Worm (Caenorhabditis elegans) whole organism, young adult: Measurements from ENCODE around the gene frk-1.

ENCODE experiments used
- B0336.3 ChIP-seq: fragments of 200-800 bp; sonication (Bioruptor generic); IDR thresholded peaks from 2 replicates; pipeline ENCODE4 v1.3.6; 2022; ENCODE audit warnings: missing genetic modification characterization, missing compliant biosample characterization
- C06A6.2 ChIP-seq: fragments of 200-800 bp; sonication (Bioruptor generic); conservative IDR thresholded peaks from 2 replicates; pipeline ENCODE4 v1.3.6; 2022; ENCODE audit warnings: missing genetic modification characterization, missing compliant biosample characterization
- D2030.7 ChIP-seq: fragments of 200-800 bp; sonication (Bioruptor generic); IDR thresholded peaks from 2 replicates; pipeline ENCODE4 v1.3.6; 2022; ENCODE audit warnings: missing genetic modification reagents, missing genetic modification characterization, missing compliant biosample characterization
- F39B2.1 ChIP-seq: fragments of 200-800 bp; sonication (Bioruptor generic); IDR thresholded peaks from 2 replicates; pipeline ENCODE4 v1.3.6; 2022; ENCODE audit warnings: missing genetic modification reagents, missing genetic modification characterization, missing compliant biosample characterization
- F57C9.4 ChIP-seq: sonication (generic microtip); optimal IDR thresholded peaks from 2 replicates; lab custom pipeline; 2017; ENCODE audit warnings: mild to moderate bottlenecking, missing genetic modification characterization, missing compliant biosample characterization
- Y53G8AR.9 ChIP-seq: fragments of 200-800 bp; sonication (Bioruptor generic); conservative IDR thresholded peaks from 2 replicates; pipeline ENCODE4 v1.3.6; 2022; ENCODE audit warnings: missing genetic modification reagents, missing genetic modification characterization, missing compliant biosample characterization
- Y79H2A.3 ChIP-seq: fragments of 200-800 bp; sonication (Bioruptor generic); conservative IDR thresholded peaks from 2 replicates; pipeline ENCODE4 v1.3.6; 2022; ENCODE audit warnings: missing genetic modification reagents, missing genetic modification characterization, missing compliant biosample characterization
- akir-1 ChIP-seq: fragments of 200-800 bp; sonication (Bioruptor generic); optimal IDR thresholded peaks from 2 replicates; lab custom pipeline; 2018; ENCODE audit warnings: mild to moderate bottlenecking, missing genetic modification characterization, moderate library complexity, missing compliant biosample characterization
- ama-1 ChIP-seq, 3 experiments: fragments of 150-350 bp in 1 of 3; sonication (generic microtip) in 2 of 3; optimal IDR thresholded peaks; 2 replicates each; lab custom pipeline; 2014 to 2018; ENCODE audit warnings: missing biosample characterization in 2 of 3, missing genetic modification characterization in 2 of 3, missing genetic modification reagents in 2 of 3
- aptf-3 ChIP-seq: fragments of 200-800 bp; sonication (Bioruptor generic); IDR thresholded peaks from 2 replicates; pipeline ENCODE4 v1.3.6; 2022; ENCODE audit warnings: missing genetic modification characterization, missing compliant biosample characterization
- attf-3 ChIP-seq: fragments of 200-800 bp; sonication (Bioruptor generic); conservative IDR thresholded peaks from 2 replicates; pipeline ENCODE4 v1.3.6; 2022; ENCODE audit warnings: missing genetic modification reagents, missing genetic modification characterization, missing compliant biosample characterization
- bed-2 ChIP-seq: fragments of 200-800 bp; sonication (Bioruptor generic); IDR thresholded peaks from 2 replicates; pipeline ENCODE4 v1.3.6; 2022; ENCODE audit warnings: missing genetic modification reagents, missing genetic modification characterization, missing compliant biosample characterization
- ceh-100 ChIP-seq: fragments of 200-800 bp; sonication (Bioruptor generic); IDR thresholded peaks from 2 replicates; pipeline ENCODE4 v1.3.6; 2022; ENCODE audit warnings: missing genetic modification reagents, missing genetic modification characterization, missing compliant biosample characterization
- ceh-27 ChIP-seq: fragments of 200-800 bp; sonication (Bioruptor generic); optimal IDR thresholded peaks from 2 replicates; lab custom pipeline; 2018; ENCODE audit warnings: mild to moderate bottlenecking, missing genetic modification characterization, moderate library complexity, missing compliant biosample characterization
- ceh-40 ChIP-seq: fragments of 200-800 bp; sonication (Bioruptor generic); IDR thresholded peaks from 2 replicates; pipeline ENCODE4 v1.3.6; 2022; ENCODE audit warnings: missing genetic modification characterization, missing compliant biosample characterization
- dox-1 ChIP-seq: fragments of 200-800 bp; sonication (Bioruptor generic); IDR thresholded peaks from 2 replicates; pipeline ENCODE4 v1.3.6; 2022; ENCODE audit warnings: missing genetic modification reagents, missing genetic modification characterization, missing compliant biosample characterization
- efl-1 ChIP-seq: fragments of 150-350 bp; optimal IDR thresholded peaks from 2 replicates; lab custom pipeline; 2014; ENCODE audit warnings: missing biosample characterization, missing genetic modification reagents, missing genetic modification characterization
- egrh-3 ChIP-seq: fragments of 200-800 bp; sonication (Bioruptor generic); IDR thresholded peaks from 2 replicates; pipeline ENCODE4 v1.3.6; 2022; ENCODE audit warnings: missing genetic modification reagents, missing genetic modification characterization, missing compliant biosample characterization
- ekl-4 ChIP-seq: fragments of 200-800 bp; sonication (Bioruptor generic); IDR thresholded peaks from 2 replicates; pipeline ENCODE4 v1.3.6; 2022; ENCODE audit warnings: missing genetic modification reagents, missing genetic modification characterization, missing compliant biosample characterization
- fkh-3 ChIP-seq: sonication (generic microtip); optimal IDR thresholded peaks from 2 replicates; lab custom pipeline; 2016; ENCODE audit warnings: mild to moderate bottlenecking, missing genetic modification characterization, missing compliant biosample characterization
- hlh-12 ChIP-seq: sonication (generic microtip); optimal IDR thresholded peaks from 2 replicates; lab custom pipeline; 2016; ENCODE audit warnings: missing genetic modification characterization, missing compliant biosample characterization
- hmg-20 ChIP-seq: fragments of 200-800 bp; sonication (Bioruptor generic); IDR thresholded peaks from 2 replicates; pipeline ENCODE4 v1.3.6; 2022; ENCODE audit warnings: missing genetic modification reagents, missing genetic modification characterization, missing compliant biosample characterization
- lin-54 ChIP-seq: fragments of 200-800 bp; sonication (Bioruptor generic); optimal IDR thresholded peaks from 2 replicates; lab custom pipeline; 2018; ENCODE audit warnings: mild to moderate bottlenecking, missing genetic modification characterization, missing compliant biosample characterization
- madf-6 ChIP-seq: fragments of 200-800 bp; sonication (Bioruptor generic); IDR thresholded peaks from 2 replicates; pipeline ENCODE4 v1.3.6; 2022; ENCODE audit warnings: missing genetic modification reagents, missing genetic modification characterization, missing compliant biosample characterization
- madf-8 ChIP-seq: fragments of 200-800 bp; sonication (Bioruptor generic); conservative IDR thresholded peaks from 2 replicates; pipeline ENCODE4 v1.3.6; 2022; ENCODE audit warnings: missing genetic modification reagents, missing genetic modification characterization, missing compliant biosample characterization
- mxl-1 ChIP-seq: sonication (generic microtip); optimal IDR thresholded peaks from 2 replicates; lab custom pipeline; 2016; ENCODE audit warnings: missing genetic modification characterization, missing compliant biosample characterization
- nhr-120 ChIP-seq: fragments of 200-800 bp; sonication (Bioruptor generic); IDR thresholded peaks from 2 replicates; pipeline ENCODE4 v1.3.6; 2022; ENCODE audit warnings: missing genetic modification characterization, missing compliant biosample characterization
- nhr-179 ChIP-seq: sonication (generic microtip); optimal IDR thresholded peaks from 2 replicates; lab custom pipeline; 2016; ENCODE audit warnings: mild to moderate bottlenecking, missing genetic modification characterization, missing compliant biosample characterization
- nhr-27 ChIP-seq: fragments of 200-800 bp; sonication (Bioruptor generic); optimal IDR thresholded peaks from 2 replicates; lab custom pipeline; 2018; ENCODE audit warnings: mild to moderate bottlenecking, missing genetic modification characterization, moderate library complexity, missing compliant biosample characterization
- nhr-90 ChIP-seq: sonication (generic microtip); optimal IDR thresholded peaks from 2 replicates; lab custom pipeline; 2016; ENCODE audit warnings: missing genotype, mild to moderate bottlenecking, missing genetic modification characterization, missing compliant biosample characterization
- rcor-1 ChIP-seq: fragments of 200-800 bp; sonication (Bioruptor generic); IDR thresholded peaks from 2 replicates; pipeline ENCODE4 v1.3.6; 2022; ENCODE audit warnings: missing genetic modification reagents, missing genetic modification characterization, missing compliant biosample characterization
- rpc-1 ChIP-seq, 2 experiments: fragments of 150-350 bp in 1 of 2; sonication (generic microtip) in 1 of 2; optimal IDR thresholded peaks; 2 replicates each; lab custom pipeline; 2014 to 2018; ENCODE audit warnings: missing biosample characterization in 1 of 2, missing genetic modification characterization in 1 of 2, missing genetic modification reagents in 1 of 2, missing genotype in 1 of 2
- snpc-3.4 ChIP-seq: sonication (generic microtip); optimal IDR thresholded peaks from 2 replicates; lab custom pipeline; 2017; ENCODE audit warnings: missing genetic modification characterization, mild to moderate bottlenecking, missing compliant biosample characterization, antibody characterized with exemption, moderate library complexity, missing genotype, missing genetic modification reagents
- somi-1 ChIP-seq: fragments of 200-800 bp; sonication (Bioruptor generic); optimal IDR thresholded peaks from 2 replicates; lab custom pipeline; 2018; ENCODE audit warnings: mild to moderate bottlenecking, missing genetic modification characterization, missing compliant biosample characterization
- unc-62 ChIP-seq: fragments of 150-350 bp; optimal IDR thresholded peaks from 2 replicates; lab custom pipeline; 2014; ENCODE audit warnings: missing biosample characterization, missing genetic modification reagents, missing genetic modification characterization
- ztf-28 ChIP-seq: fragments of 200-800 bp; sonication (Bioruptor generic); IDR thresholded peaks from 2 replicates; pipeline ENCODE4 v1.3.6; 2022; ENCODE audit warnings: missing genetic modification reagents, missing genetic modification characterization, missing compliant biosample characterization
- ztf-3 ChIP-seq: fragments of 200-800 bp; sonication (Bioruptor generic); optimal IDR thresholded peaks from 2 replicates; lab custom pipeline; 2018; ENCODE audit warnings: mild to moderate bottlenecking, missing genetic modification characterization, missing compliant biosample characterization

frk-1 gene

ce11 chrIV:10067541-10067940 is 24.6 kb downstream of the frk-1 start, which contains the start of gene cwn-2:
cwn-2 (plus strand) TSS chrIV:10067816.
- TF ChIP-seq unc-62 (GFP tag; lab: Kevin White, UChicago) = no peak
- TF ChIP-seq ztf-3 (GFP tag; lab: Kevin White, UChicago) = no peak
- no peak for TF ChIP-seq snpc-3.4
- no peak for TF ChIP-seq ceh-40
- no peak for TF ChIP-seq ceh-100
- no peak for TF ChIP-seq ztf-28 (GFP tag; lab: Robert Waterston, UW)
- TF ChIP-seq bed-2 (GFP tag; lab: Robert Waterston, UW) = no peak

ce11 chrIV:10068266-10068665 is 25.3 kb downstream of the frk-1 start:
- TF ChIP-seq fkh-3 (tag; lab: Kevin White, UChicago) = no peak
- TF ChIP-seq dox-1 = no peak
- TF ChIP-seq B0336.3 (GFP tag; lab: Robert Waterston, UW) = no peak

ce11 chrIV:10071121-10071520 is 28.1 kb downstream of the frk-1 start:
- peak; percentile 42 for TF ChIP-seq efl-1 (GFP tag; lab: Kevin White, UChicago)
- peak; percentile 57; the same call in 1 of the 2 replicates for TF ChIP-seq egrh-3 (GFP tag; lab: Robert Waterston, UW)
- peak; percentile 75 for TF ChIP-seq madf-6 (GFP tag; lab: Robert Waterston, UW)
- TF ChIP-seq madf-8 (GFP tag; lab: Robert Waterston, UW) = peak; percentile 38; the same call in 1 of the 2 replicates

DNA sequence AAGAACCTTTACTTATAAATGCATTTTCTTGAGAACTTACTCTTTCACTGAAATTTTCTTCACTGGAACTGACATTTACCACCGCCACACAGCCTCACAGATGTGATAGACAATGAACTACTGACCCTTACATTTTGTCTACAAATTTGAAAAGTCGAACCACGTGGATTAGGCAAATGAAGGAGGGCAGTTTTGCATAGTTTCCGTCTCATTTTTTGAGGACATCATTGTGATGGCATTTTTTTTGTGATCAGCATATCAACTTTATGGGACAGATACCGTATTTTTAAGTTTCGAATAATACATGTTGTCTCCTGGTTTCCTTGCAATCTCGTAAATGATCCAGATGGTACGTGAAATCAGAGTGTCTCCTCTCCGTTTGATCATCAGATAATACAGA is 29.5 kb downstream of the frk-1 start, which contains the start of gene W01B6.3:
TSS of gene W01B6.3 (minus strand) at position 101 of the 400 bp plus-strand sequence.
- TF ChIP-seq nhr-27 (tag; lab: Kevin White, UChicago) (no peak), akir-1 (GFP tag; lab: Kevin White, UChicago) (no peak), aptf-3 (GFP tag; lab: Robert Waterston, UW) (no peak)

ce11 chrIV:10075034-10075510 is 32.1 kb downstream of the frk-1 start, which contains the start of the genes ttbk-4 and W01B6.4:
ttbk-4 (minus strand) TSS chrIV:10075134.
W01B6.4 (plus strand) TSS chrIV:10075460.
- TF ChIP-seq D2030.7 (GFP tag; lab: Robert Waterston, UW) (no peak), hmg-20 (no peak), Y53G8AR.9 (GFP tag; lab: Robert Waterston, UW) (no peak), dox-1 (no peak), somi-1 (GFP tag; lab: Kevin White, UChicago) (no peak), Y79H2A.3 (GFP tag; lab: Robert Waterston, UW) (no peak), nhr-179 (tag; lab: Kevin White, UChicago) (no peak)

DNA sequence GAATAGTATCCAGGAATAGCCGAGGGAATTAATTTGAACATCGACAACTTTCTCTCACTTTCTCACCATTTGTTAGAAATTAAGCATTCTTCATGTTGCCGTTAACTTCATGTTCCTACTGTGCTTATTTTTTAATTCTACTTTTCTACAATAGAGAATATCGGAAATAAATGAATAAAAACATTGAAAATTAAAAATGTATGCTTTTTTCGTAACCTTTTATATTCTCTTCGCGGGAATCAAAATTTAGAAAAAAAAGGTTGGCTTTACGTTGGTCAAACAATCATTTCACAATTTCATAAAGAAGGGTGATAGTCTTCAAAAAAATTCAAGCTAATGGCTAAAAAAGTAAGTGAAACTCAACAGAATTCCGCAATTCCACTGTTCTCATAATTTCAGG is 32.9 kb downstream of the frk-1 start, which contains the start of gene W01B6.5:
TSS of gene W01B6.5 (plus strand) at position 301 of the 400 bp plus-strand sequence.
- TF ChIP-seq mxl-1 (tag; lab: Kevin White, UChicago) (no peak), nhr-90 (tag; lab: Kevin White, UChicago) (no peak), hlh-12 (tag; lab: Kevin White, UChicago) (no peak), F57C9.4 (tag; lab: Kevin White, UChicago) (no peak), rpc-1 (optimal IDR thresholded peaks at IDR 0.05; lab: Kevin White, UChicago) (no peak), rpc-1 (tag; optimal IDR thresholded peaks at IDR 0.05; lab: Kevin White, UChicago) (no peak), lin-54 (GFP tag; lab: Kevin White, UChicago) (no peak), C06A6.2 (GFP tag; lab: Robert Waterston, UW) (no peak), ekl-4 (GFP tag; lab: Robert Waterston, UW) (no peak), nhr-120 (GFP tag; lab: Robert Waterston, UW) (no peak), egrh-3 (GFP tag; lab: Robert Waterston, UW) (no peak), ztf-28 (GFP tag; lab: Robert Waterston, UW) (no peak), attf-3 (no peak), aptf-3 (GFP tag; lab: Robert Waterston, UW) (no peak), ama-1 (optimal IDR thresholded peaks at IDR 0.05; lab: Kevin White, UChicago) (no peak), ama-1 (GFP tag; optimal IDR thresholded peaks at IDR 0.05; lab: Kevin White, UChicago) (no peak), somi-1 (GFP tag; lab: Kevin White, UChicago) (no peak), ceh-27 (no peak), F39B2.1 (GFP tag; lab: Robert Waterston, UW) (no peak), rcor-1 (no peak)
